Worm (Caenorhabditis elegans): ENCODE data around the gene srg-5.

DNA sequence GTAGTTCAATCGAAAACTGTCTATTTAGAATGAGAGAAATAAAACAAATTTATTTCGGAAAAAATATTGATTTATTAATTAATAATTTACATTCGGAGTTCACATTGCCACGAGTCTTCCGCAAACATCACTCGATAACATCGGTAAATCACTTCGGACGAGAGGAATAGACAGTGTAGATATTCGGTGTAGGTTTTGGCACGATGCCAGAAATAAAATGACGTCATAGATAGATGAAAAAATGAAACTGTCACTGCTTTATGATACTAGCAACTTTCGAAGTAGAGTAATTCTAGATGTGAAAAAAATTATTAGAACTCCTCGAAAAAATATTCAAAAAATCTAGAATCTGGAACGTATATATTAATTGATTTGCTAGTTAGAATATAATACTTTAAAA lies 15.1 kb upstream of the srg-5 start:
- TF ChIP-seq Y53F4B.3 (GFP tag; IDR thresholded peaks at IDR 0.05) (no peak), K12H6.12 (tag; optimal IDR thresholded peaks at IDR 0.05) (no peak)
